Worm (Caenorhabditis elegans): Measurements from ENCODE around the gene nhx-2.

The nhx-2 gene

DNA sequence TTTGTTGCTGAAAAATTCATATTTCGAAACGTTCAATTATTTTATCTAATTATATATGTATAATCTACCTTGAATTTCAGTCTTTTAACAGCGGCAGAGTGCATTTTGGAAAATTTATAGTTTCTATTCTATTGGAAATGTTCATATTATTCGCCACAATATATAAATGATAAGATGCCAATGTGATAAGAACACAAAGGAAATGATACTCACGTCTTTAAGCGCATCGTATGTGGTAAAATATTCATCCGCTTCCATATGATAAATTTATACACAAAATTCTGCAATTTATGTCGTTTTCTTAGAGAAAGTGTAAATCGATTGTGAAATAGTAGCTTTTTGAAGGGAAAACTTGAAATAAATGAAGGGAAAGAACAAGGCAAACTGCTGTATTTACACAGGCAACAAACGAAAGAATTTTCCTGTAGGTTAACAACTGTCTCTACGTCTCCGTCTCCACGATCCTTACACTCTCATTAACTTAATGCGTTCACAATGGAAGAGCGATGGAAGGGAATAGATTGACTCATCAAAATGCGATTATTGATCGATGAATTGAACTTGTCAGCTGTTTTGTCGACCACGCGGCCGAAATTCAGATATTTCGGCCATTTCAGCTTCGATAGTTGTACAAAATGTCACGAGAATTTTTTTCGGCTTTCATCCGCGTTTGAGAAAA lies 31.6 kb downstream of the nhx-2 start, which contains the start of gene alfa-1:
TSS of gene alfa-1 (minus strand) at position 515 of the 679 bp plus-strand sequence.
- TF ChIP-seq ceh-27 (GFP tag; optimal IDR thresholded peaks at IDR 0.05) (no peak), nhr-80 (tag; optimal IDR thresholded peaks at IDR 0.05) (peak; percentile 64), Y53G8AR.9 (GFP tag; conservative IDR thresholded peaks at IDR 0.05) (no peak), madf-6 (GFP tag; IDR thresholded peaks at IDR 0.05) (0 out of 2 replicates have a peak, but pooled peaks have one; percentile 16), ets-4 (GFP tag; optimal IDR thresholded peaks at IDR 0.05) (no peak), lin-54 (GFP tag; optimal IDR thresholded peaks at IDR 0.05) (peak; percentile 18), attf-5 (GFP tag; optimal IDR thresholded peaks at IDR 0.05) (peak; percentile 61), hmg-1.2 (GFP tag; IDR thresholded peaks at IDR 0.05) (peak; percentile 27; the same call in 1 of the 2 replicates)

DNA sequence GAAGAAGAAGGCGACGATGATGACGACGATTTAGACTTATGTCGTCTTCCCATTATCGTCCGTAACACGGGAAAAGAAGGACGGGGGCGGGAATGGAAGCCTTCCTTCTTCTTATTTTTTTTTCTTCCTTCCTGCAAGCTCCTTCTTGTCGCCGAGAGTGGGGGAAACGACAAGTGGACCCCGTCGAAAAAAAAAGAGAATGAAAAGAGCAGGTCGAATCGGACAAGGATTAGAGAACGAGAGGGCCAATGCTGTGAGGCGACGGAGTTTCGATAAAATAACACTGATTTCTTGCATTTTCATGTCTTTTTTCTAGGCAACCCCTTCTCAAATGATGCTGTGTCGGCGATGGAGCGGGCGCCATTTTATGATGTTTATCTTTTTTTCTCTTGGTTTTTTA lies 42.6 kb downstream of the nhx-2 start, which contains the start of gene pde-4:
TSS of gene pde-4 (minus strand) at position 76 of the 400 bp plus-strand sequence.
- no peak for TF ChIP-seq bed-2 (GFP tag; IDR thresholded peaks at IDR 0.05)
- TF ChIP-seq T07F8.4 (tag; optimal IDR thresholded peaks at IDR 0.05) = no peak
- TF ChIP-seq nfya-2 (GFP tag; IDR thresholded peaks at IDR 0.05) = no peak
- no peak for TF ChIP-seq B0035.1 (tag; optimal IDR thresholded peaks at IDR 0.05)
- no peak for TF ChIP-seq nhr-179 (tag; optimal IDR thresholded peaks at IDR 0.05)
- no peak for TF ChIP-seq hlh-26 (GFP tag; conservative IDR thresholded peaks at IDR 0.05)
- TF ChIP-seq F39B2.1 (GFP tag; IDR thresholded peaks at IDR 0.05) = no peak
- no peak for TF ChIP-seq madf-6 (GFP tag; IDR thresholded peaks at IDR 0.05)
- no peak for TF ChIP-seq pbrm-1 (GFP tag; IDR thresholded peaks at IDR 0.05)
- no peak for TF ChIP-seq lir-1 (GFP tag; conservative IDR thresholded peaks at IDR 0.05)
- TF ChIP-seq egl-18 (GFP tag; IDR thresholded peaks at IDR 0.05) = no peak
- TF ChIP-seq hlh-12 (tag; optimal IDR thresholded peaks at IDR 0.05) = no peak

ce11 chrII:7643214-7643613 lies 50.5 kb downstream of the nhx-2 start:
- TF ChIP-seq tbx-9 (tag; optimal IDR thresholded peaks at IDR 0.05; ENCODE audit: borderline replicate concordance) (no peak), egrh-3 (GFP tag; IDR thresholded peaks at IDR 0.05) (no peak), ceh-79 (tag; optimal IDR thresholded peaks at IDR 0.05) (no peak), F33H1.4 (GFP tag; IDR thresholded peaks at IDR 0.05) (no peak), attf-5 (GFP tag; optimal IDR thresholded peaks at IDR 0.05) (no peak), B0019.2 (GFP tag; conservative IDR thresholded peaks at IDR 0.05) (no peak), Y79H2A.3 (GFP tag; conservative IDR thresholded peaks at IDR 0.05) (no peak), mes-4 (tag; optimal IDR thresholded peaks at IDR 0.05) (no peak)

ce11 chrII:7642016-7642653 lies 51.6 kb downstream of the nhx-2 start:
- TF ChIP-seq lin-40 (tag; optimal IDR thresholded peaks at IDR 0.05) (peak; percentile 32), zfh-2 (GFP tag; conservative IDR thresholded peaks at IDR 0.05) (peak; percentile 93), ceh-27 (GFP tag; optimal IDR thresholded peaks at IDR 0.05) (peak; percentile 43), hmg-1.2 (GFP tag; IDR thresholded peaks at IDR 0.05) (peak; percentile 38; the same call in 1 of the 2 replicates), cebp-1 (GFP tag; IDR thresholded peaks at IDR 0.05) (no peak), cebp-1 (tag; optimal IDR thresholded peaks at IDR 0.05) (peak; percentile 58), egrh-3 (GFP tag; IDR thresholded peaks at IDR 0.05) (peak; percentile 84), attf-3 (GFP tag; conservative IDR thresholded peaks at IDR 0.05) (no peak), madf-8 (GFP tag; conservative IDR thresholded peaks at IDR 0.05) (no peak), rcor-1 (GFP tag; IDR thresholded peaks at IDR 0.05) (peak; percentile 35; the same call in 1 of the 2 replicates), attf-5 (GFP tag; optimal IDR thresholded peaks at IDR 0.05) (peak; percentile 37), dox-1 (GFP tag; IDR thresholded peaks at IDR 0.05) (0 out of 2 replicates have a peak, but pooled peaks have one; percentile 14), cebp-2 (GFP tag; IDR thresholded peaks at IDR 0.05) (no peak), lin-35 (GFP tag; optimal IDR thresholded peaks at IDR 0.05) (peak in 1 of 3 experiments; percentile 46), snpc-4 (GFP tag; optimal IDR thresholded peaks at IDR 0.05) (no peak), snpc-4 (tag; optimal IDR thresholded peaks at IDR 0.05) (peak in 1 of 4 experiments; percentile 10), F23B12.7 (tag; optimal IDR thresholded peaks at IDR 0.05; ENCODE audit: insufficient read depth) (no peak), K12H6.12 (tag; optimal IDR thresholded peaks at IDR 0.05) (peak; percentile 60), mcd-1 (GFP tag; IDR thresholded peaks at IDR 0.05) (0 out of 2 replicates have a peak, but pooled peaks have one; percentile 27)
